Worm (Caenorhabditis elegans) whole organism, L4 larva: ENCODE results near the gene K11H3.3.
A peak's percentile ranks its signal among the peaks of the same experiment; 100 is the strongest.

Experiments
- F26F4.8 ChIP-seq: fragments of 200-800 bp; sonication (Bioruptor generic); conservative IDR thresholded peaks from 2 replicates; pipeline ENCODE4 v1.3.6; 2022; ENCODE audit warnings: missing genetic modification characterization, missing compliant biosample characterization
- F37D6.2 ChIP-seq: sonication (generic microtip); optimal IDR thresholded peaks from 2 replicates; lab custom pipeline; 2016; ENCODE audit warnings: mild to moderate bottlenecking, missing genetic modification characterization, missing compliant biosample characterization
- F44E2.7 ChIP-seq: fragments of 200-800 bp; sonication (Bioruptor generic); IDR thresholded peaks from 2 replicates; pipeline ENCODE4 v2.1.2; 2022; ENCODE audit warnings: missing genetic modification characterization, missing compliant biosample characterization
- T20F7.1 ChIP-seq: fragments of 200-800 bp; sonication (Bioruptor generic); optimal IDR thresholded peaks from 2 replicates; lab custom pipeline; 2018; ENCODE audit warnings: mild to moderate bottlenecking, missing genetic modification characterization, missing compliant biosample characterization
- ZK337.2 ChIP-seq: fragments of 200-800 bp; sonication (Bioruptor generic); IDR thresholded peaks from 2 replicates; pipeline ENCODE4 v1.3.6; 2022; ENCODE audit warnings: missing genetic modification reagents, missing genetic modification characterization, missing compliant biosample characterization
- ama-1 ChIP-seq: fragments of 150-350 bp; optimal IDR thresholded peaks from 2 replicates; lab custom pipeline; 2014; ENCODE audit warnings: inconsistent platforms, mixed read lengths
- arid-1 ChIP-seq: fragments of 200-800 bp; sonication (Bioruptor generic); conservative IDR thresholded peaks from 2 replicates; pipeline ENCODE4 v1.3.6; 2022; ENCODE audit warnings: missing genetic modification reagents, missing genetic modification characterization, missing compliant biosample characterization
- ceh-20 ChIP-seq: fragments of 200-800 bp; sonication (Bioruptor generic); IDR thresholded peaks from 2 replicates; pipeline ENCODE4 v1.3.6; 2022; ENCODE audit warnings: missing genetic modification reagents, missing genetic modification characterization, missing compliant biosample characterization
- ceh-28 ChIP-seq: fragments of 150-350 bp; optimal IDR thresholded peaks from 2 replicates; lab custom pipeline; 2014; ENCODE audit warnings: missing biosample characterization, missing genetic modification reagents, missing genetic modification characterization
- ceh-32 ChIP-seq: sonication (generic microtip); optimal IDR thresholded peaks from 2 replicates; lab custom pipeline; 2016; ENCODE audit warnings: mild to moderate bottlenecking, missing genetic modification characterization, missing compliant biosample characterization; ENCODE audit not compliant: poor library complexity
- ctbp-1 ChIP-seq: fragments of 200-800 bp; sonication (Bioruptor generic); IDR thresholded peaks from 2 replicates; pipeline ENCODE4 v1.3.6; 2022; ENCODE audit warnings: missing genetic modification reagents, missing genetic modification characterization, missing compliant biosample characterization
- daf-16 ChIP-seq, 3 experiments: sonication (generic microtip); optimal IDR thresholded peaks; 2 replicates each; lab custom pipeline; 2016 to 2017; ENCODE audit warnings: missing genetic modification characterization in 3 of 3, missing genetic modification reagents in 3 of 3, mild to moderate bottlenecking in 2 of 3, missing compliant biosample characterization in 2 of 3, missing biosample characterization in 1 of 3, moderate library complexity in 1 of 3
- daf-19 ChIP-seq: fragments of 200-800 bp; sonication (Bioruptor generic); conservative IDR thresholded peaks from 2 replicates; pipeline ENCODE4 v1.3.6; 2022; ENCODE audit warnings: missing genetic modification characterization, missing compliant biosample characterization
- dmd-6 ChIP-seq: fragments of 200-800 bp; sonication (Bioruptor generic); IDR thresholded peaks from 2 replicates; pipeline ENCODE4 v1.3.6; 2022; ENCODE audit warnings: missing genetic modification reagents, missing genetic modification characterization, missing compliant biosample characterization
- dmd-9 ChIP-seq: fragments of 200-800 bp; sonication (Bioruptor generic); IDR thresholded peaks from 2 replicates; pipeline ENCODE4 v1.3.6; 2022; ENCODE audit warnings: missing genetic modification reagents, missing genetic modification characterization, missing compliant biosample characterization
- dpl-1 ChIP-seq: fragments of 150-350 bp; optimal IDR thresholded peaks from 2 replicates; lab custom pipeline; 2014; ENCODE audit warnings: missing biosample characterization, missing genetic modification reagents, missing genetic modification characterization
- duxl-1 ChIP-seq: sonication (generic microtip); optimal IDR thresholded peaks from 2 replicates; lab custom pipeline; 2016; ENCODE audit warnings: mild to moderate bottlenecking, missing genetic modification characterization, moderate library complexity, missing compliant biosample characterization; ENCODE audit not compliant: poor library complexity
- dve-1 ChIP-seq: sonication (generic microtip); optimal IDR thresholded peaks from 2 replicates; lab custom pipeline; 2017; ENCODE audit warnings: antibody characterized with exemption, mild to moderate bottlenecking, missing genetic modification characterization, missing compliant biosample characterization; ENCODE audit not compliant: insufficient read depth
- egl-43 ChIP-seq: fragments of 200-800 bp; sonication (Bioruptor generic); IDR thresholded peaks from 2 replicates; pipeline ENCODE4 v1.3.6; 2022; ENCODE audit warnings: missing genetic modification reagents, missing genetic modification characterization, missing compliant biosample characterization
- gei-8 ChIP-seq: fragments of 200-800 bp; sonication (Bioruptor generic); optimal IDR thresholded peaks from 2 replicates; lab custom pipeline; 2018; ENCODE audit warnings: mild to moderate bottlenecking, missing genetic modification characterization, missing compliant biosample characterization
- hlh-11 ChIP-seq: fragments of 200-800 bp; sonication (Bioruptor generic); optimal IDR thresholded peaks from 2 replicates; lab custom pipeline; 2018; ENCODE audit warnings: mild to moderate bottlenecking, missing genetic modification characterization, missing compliant biosample characterization
- hlh-30 ChIP-seq: sonication (generic microtip); optimal IDR thresholded peaks from 2 replicates; lab custom pipeline; 2017; ENCODE audit warnings: antibody characterized with exemption, mild to moderate bottlenecking, missing genetic modification characterization, missing compliant biosample characterization; ENCODE audit not compliant: insufficient read depth
- lim-7 ChIP-seq: fragments of 200-800 bp; sonication (Bioruptor generic); IDR thresholded peaks from 2 replicates; pipeline ENCODE4 v1.3.6; 2022; ENCODE audit warnings: missing genetic modification characterization, missing compliant biosample characterization
- lin-1 ChIP-seq: fragments of 200-800 bp; sonication (Bioruptor generic); IDR thresholded peaks from 2 replicates; pipeline ENCODE4 v1.3.6; 2022; ENCODE audit warnings: missing genetic modification reagents, missing genetic modification characterization, missing compliant biosample characterization
- lin-13 ChIP-seq: fragments of 150-350 bp; optimal IDR thresholded peaks from 2 replicates; lab custom pipeline; 2014; ENCODE audit warnings: missing biosample characterization, missing genetic modification reagents, missing genetic modification characterization
- lsy-2 ChIP-seq, 2 experiments: fragments of 150-350 bp in 1 of 2; sonication (generic microtip) in 1 of 2; optimal IDR thresholded peaks; 2 replicates each; lab custom pipeline; 2014 to 2017; ENCODE audit warnings: missing biosample characterization in 2 of 2, missing genetic modification characterization in 2 of 2
- mdl-1 ChIP-seq, 2 experiments: fragments of 150-350 bp in 1 of 2; sonication (generic microtip) in 1 of 2; optimal IDR thresholded peaks; 2 replicates each; lab custom pipeline; 2014 to 2017; ENCODE audit warnings: missing biosample characterization in 2 of 2, missing genetic modification characterization in 2 of 2
- mep-1 ChIP-seq: fragments of 150-350 bp; sonication (generic microtip); optimal IDR thresholded peaks from 3 replicates; lab custom pipeline; 2014; ENCODE audit warnings: missing biosample characterization, missing genetic modification characterization
- mxl-2 ChIP-seq: fragments of 200-800 bp; sonication (Bioruptor generic); conservative IDR thresholded peaks from 2 replicates; pipeline ENCODE4 v1.3.6; 2022; ENCODE audit warnings: missing genetic modification reagents, missing genetic modification characterization, missing compliant biosample characterization
- nhr-102 ChIP-seq: sonication (generic microtip); optimal IDR thresholded peaks from 2 replicates; lab custom pipeline; 2016; ENCODE audit warnings: mild to moderate bottlenecking, missing genetic modification characterization, moderate library complexity, missing compliant biosample characterization
- nhr-11 ChIP-seq: fragments of 150-350 bp; optimal IDR thresholded peaks from 2 replicates; lab custom pipeline; 2014; ENCODE audit warnings: missing biosample characterization, missing genetic modification characterization
- nhr-42 ChIP-seq: fragments of 200-800 bp; sonication (Bioruptor generic); IDR thresholded peaks from 2 replicates; pipeline ENCODE4 v1.3.6; 2022; ENCODE audit warnings: missing genetic modification characterization, missing compliant biosample characterization
- nhr-48 ChIP-seq: sonication (generic microtip); optimal IDR thresholded peaks from 2 replicates; lab custom pipeline; 2016; ENCODE audit warnings: mild to moderate bottlenecking, missing genetic modification characterization, missing compliant biosample characterization
- pha-4 ChIP-seq, 2 experiments: fragments of 150-350 bp in 1 of 2; fragments of 200-800 bp in 1 of 2; sonication (Bioruptor generic) in 1 of 2; IDR thresholded peaks in 1 of 2; optimal IDR thresholded peaks in 1 of 2; 2 replicates each; pipeline versions ENCODE4 v1.3.6 to Lab custom; 2014 to 2022; ENCODE audit warnings: missing genetic modification characterization in 2 of 2, missing genetic modification reagents in 2 of 2, missing biosample characterization in 1 of 2, missing compliant biosample characterization in 1 of 2
- rbr-2 ChIP-seq: sonication (generic microtip); optimal IDR thresholded peaks from 2 replicates; lab custom pipeline; 2016; ENCODE audit warnings: missing genotype, missing genetic modification characterization, missing compliant biosample characterization
- snpc-1.2 ChIP-seq: fragments of 200-800 bp; sonication (Bioruptor generic); IDR thresholded peaks from 2 replicates; pipeline ENCODE4 v1.3.6; 2022; ENCODE audit warnings: missing genetic modification reagents, missing genetic modification characterization, missing compliant biosample characterization
- spr-3 ChIP-seq: fragments of 200-800 bp; sonication (Bioruptor generic); optimal IDR thresholded peaks from 2 replicates; lab custom pipeline; 2018; ENCODE audit warnings: mild to moderate bottlenecking, missing genetic modification characterization, missing compliant biosample characterization
- tag-97 ChIP-seq: fragments of 200-800 bp; sonication (Bioruptor generic); IDR thresholded peaks from 2 replicates; pipeline ENCODE4 v1.3.6; 2022; ENCODE audit warnings: missing genetic modification characterization, missing compliant biosample characterization
- unc-130 ChIP-seq: sonication (generic microtip); optimal IDR thresholded peaks from 2 replicates; lab custom pipeline; 2016; ENCODE audit warnings: missing genetic modification reagents, missing genetic modification characterization, missing compliant biosample characterization
- unc-62 ChIP-seq, 3 experiments: fragments of 150-350 bp in 1 of 3; sonication (generic microtip); optimal IDR thresholded peaks in 2 of 3; peaks in 1 of 3; 1 replicate in 1 of 3; 2 replicates in 2 of 3; lab custom pipeline; 2014 to 2017; ENCODE audit warnings: missing biosample characterization in 3 of 3, missing genetic modification characterization in 3 of 3, missing genetic modification reagents in 3 of 3, missing genotype in 1 of 3
- vab-7 ChIP-seq: fragments of 200-800 bp; sonication (Bioruptor generic); IDR thresholded peaks from 2 replicates; pipeline ENCODE4 v1.3.6; 2022; ENCODE audit warnings: missing genetic modification reagents, missing genetic modification characterization, missing compliant biosample characterization
- zip-11 ChIP-seq: fragments of 200-800 bp; sonication (Bioruptor generic); IDR thresholded peaks from 2 replicates; pipeline ENCODE4 v1.3.6; 2022; ENCODE audit warnings: missing genetic modification characterization, missing compliant biosample characterization
- ztf-11 ChIP-seq: fragments of 150-350 bp; optimal IDR thresholded peaks from 2 replicates; lab custom pipeline; 2014; ENCODE audit warnings: missing biosample characterization, missing genetic modification characterization
- ztf-7 ChIP-seq: fragments of 150-350 bp; optimal IDR thresholded peaks from 2 replicates; lab custom pipeline; 2014; ENCODE audit warnings: missing biosample characterization, missing genetic modification characterization

Gene K11H3.3

DNA sequence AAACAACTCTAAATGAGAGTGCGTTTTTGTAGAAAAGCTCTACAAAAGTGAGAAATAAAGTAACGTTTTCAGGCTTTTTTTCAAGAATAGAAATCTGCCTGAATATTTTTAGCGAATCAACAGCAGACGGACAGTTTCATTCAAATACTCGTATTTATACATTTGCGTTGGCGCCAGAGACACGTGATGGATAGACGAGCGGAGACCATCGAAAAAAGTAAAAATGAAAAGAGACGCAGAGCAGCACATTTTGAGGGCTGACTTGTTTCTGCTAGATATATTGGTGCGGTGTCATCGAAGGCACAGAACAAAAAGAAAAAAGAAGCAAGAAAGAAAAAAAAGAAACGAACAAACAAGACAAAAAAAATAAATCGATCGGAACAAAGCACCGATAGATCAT lies 25.6 kb upstream of the K11H3.3 start (continued):
- TF ChIP-seq hlh-30 (tag; lab: Kevin White, UChicago) (peak; percentile 92), nhr-42 (GFP tag; lab: Robert Waterston, UW) (no peak), dmd-9 (GFP tag; lab: Robert Waterston, UW) (no peak), egl-43 (GFP tag; lab: Robert Waterston, UW) (no peak), daf-19 (GFP tag; lab: Robert Waterston, UW) (no peak), lin-13 (GFP tag; lab: Kevin White, UChicago) (peak; percentile 5), gei-8 (GFP tag; lab: Kevin White, UChicago) (no peak), snpc-1.2 (GFP tag; lab: Robert Waterston, UW) (no peak), vab-7 (GFP tag; lab: Robert Waterston, UW) (no peak), pha-4 (GFP tag; IDR thresholded peaks at IDR 0.05; lab: Robert Waterston, UW) (peak; percentile 62; the same call in 1 of the 2 replicates), pha-4 (tag; optimal IDR thresholded peaks at IDR 0.05; lab: Kevin White, UChicago) (no peak), duxl-1 (tag; lab: Kevin White, UChicago) (peak; percentile 38), T20F7.1 (GFP tag; lab: Kevin White, UChicago) (peak; percentile 24), nhr-102 (tag; lab: Kevin White, UChicago) (peak; percentile 2)

DNA sequence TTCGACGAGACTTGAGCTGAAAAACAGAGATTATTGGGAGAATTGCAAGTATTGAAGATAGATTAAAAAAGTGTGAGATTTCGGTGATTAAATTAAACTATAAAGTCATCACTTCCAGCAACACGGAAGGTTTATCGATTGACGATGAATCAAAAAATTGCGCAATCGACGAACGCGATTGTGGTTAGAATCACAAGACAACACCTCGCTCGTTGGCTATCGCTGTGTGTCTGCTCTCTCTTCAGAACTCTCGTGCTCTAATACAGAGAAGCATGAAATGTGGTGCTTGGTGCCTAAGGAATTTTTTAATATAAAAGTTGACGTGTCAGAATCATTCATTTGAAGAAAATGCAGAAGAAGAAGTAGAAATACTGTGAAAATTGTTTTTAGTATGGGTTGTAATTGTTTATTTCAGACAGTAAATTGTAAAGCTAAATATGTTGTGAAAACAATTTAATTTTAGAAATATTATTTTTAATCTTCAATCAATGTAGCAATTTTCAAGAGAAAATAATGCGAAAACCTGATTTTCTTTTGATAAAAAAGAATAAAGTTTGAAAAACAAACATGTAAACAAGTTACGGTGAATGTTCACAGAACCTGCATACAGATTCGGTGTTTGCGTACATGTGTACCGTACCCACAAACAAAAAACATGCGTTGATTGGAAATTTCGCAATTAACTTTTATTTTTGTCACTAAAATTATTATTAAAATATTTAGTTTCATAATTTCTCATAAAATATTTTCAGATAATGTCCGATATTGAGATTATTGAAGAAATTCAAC lies 24.3 kb upstream of the K11H3.3 start, which contains the start of the genes ZK632.10 and ZK632.11:
ZK632.10 (minus strand) TSS at position 560 of the 789 bp plus-strand sequence.
ZK632.11 (plus strand) TSS at position 753 of the 789 bp plus-strand sequence.
- no peak for TF ChIP-seq F37D6.2 (tag; lab: Kevin White, UChicago)
- TF ChIP-seq lsy-2 (tag; optimal IDR thresholded peaks at IDR 0.05; lab: Kevin White, UChicago) = peak; percentile 61 to 98
- no peak for TF ChIP-seq arid-1
- TF ChIP-seq ceh-20 (GFP tag; lab: Robert Waterston, UW) = no peak
- peak; percentile 28 for TF ChIP-seq ztf-7 (tag; lab: Kevin White, UChicago)
- no peak for TF ChIP-seq nhr-48
- TF ChIP-seq ZK337.2 (GFP tag; lab: Robert Waterston, UW) = no peak
- TF ChIP-seq tag-97 = no peak
- peak; percentile 35 to 72 for TF ChIP-seq mdl-1 (tag; optimal IDR thresholded peaks at IDR 0.05; lab: Kevin White, UChicago)
- peak; percentile 56 for TF ChIP-seq unc-130
- TF ChIP-seq ama-1 (lab: Kevin White, UChicago) = no peak
- TF ChIP-seq daf-19 (GFP tag; lab: Robert Waterston, UW) = no peak
- peak; percentile 16; the same call in 1 of the 2 replicates for TF ChIP-seq lim-7 (GFP tag; lab: Robert Waterston, UW)
- no peak for TF ChIP-seq spr-3
- peak; percentile 53 for TF ChIP-seq mep-1
- no peak for TF ChIP-seq mxl-2 (GFP tag; lab: Robert Waterston, UW)
- TF ChIP-seq ceh-28 (tag; lab: Kevin White, UChicago) = no peak
- TF ChIP-seq ztf-11 (tag; lab: Kevin White, UChicago) = no peak
- TF ChIP-seq ctbp-1 (GFP tag; lab: Robert Waterston, UW) = 0 out of 2 replicates have a peak, but pooled peaks have one; percentile 28
- no peak for TF ChIP-seq F26F4.8 (GFP tag; lab: Robert Waterston, UW)
- TF ChIP-seq vab-7 (GFP tag; lab: Robert Waterston, UW) = no peak
- TF ChIP-seq hlh-11 = peak; percentile 26
- peak; percentile 6 for TF ChIP-seq rbr-2 (tag; lab: Kevin White, UChicago)
- peak; percentile 44 for TF ChIP-seq dve-1 (tag; lab: Kevin White, UChicago)
- TF ChIP-seq dmd-6 (GFP tag; lab: Robert Waterston, UW) = peak; percentile 52
- peak; percentile 89 for TF ChIP-seq hlh-30 (tag; lab: Kevin White, UChicago)
- TF ChIP-seq F44E2.7 (GFP tag; lab: Robert Waterston, UW) = no peak
- TF ChIP-seq daf-16 (GFP tag; optimal IDR thresholded peaks at IDR 0.05; lab: Kevin White, UChicago) = peak in 1 of 2 experiments; percentile 27
- peak; percentile 93 for TF ChIP-seq daf-16 (tag; optimal IDR thresholded peaks at IDR 0.05; lab: Kevin White, UChicago)
- peak; percentile 32 for TF ChIP-seq T20F7.1 (GFP tag; lab: Kevin White, UChicago)
- peak; percentile 40 for TF ChIP-seq dpl-1 (GFP tag; lab: Kevin White, UChicago)
- TF ChIP-seq unc-62 (GFP tag; optimal IDR thresholded peaks at IDR 0.05 in 1 of 2; lab: Kevin White, UChicago) = peak in 1 of 2 experiments; percentile 74
- no peak for TF ChIP-seq unc-62 (tag; optimal IDR thresholded peaks at IDR 0.05; lab: Kevin White, UChicago)
- TF ChIP-seq lin-1 (GFP tag; lab: Robert Waterston, UW) = 0 out of 2 replicates have a peak, but pooled peaks have one; percentile 7
- TF ChIP-seq pha-4 (GFP tag; IDR thresholded peaks at IDR 0.05; lab: Robert Waterston, UW) = no peak
- TF ChIP-seq pha-4 (tag; optimal IDR thresholded peaks at IDR 0.05; lab: Kevin White, UChicago) = peak; percentile 87
- no peak for TF ChIP-seq nhr-11
- TF ChIP-seq ceh-32 (tag; lab: Kevin White, UChicago) = no peak
- TF ChIP-seq zip-11 (GFP tag; lab: Robert Waterston, UW) = no peak
